Worm (Caenorhabditis elegans): Measurements from ENCODE around the gene E01G6.1.

DNA sequence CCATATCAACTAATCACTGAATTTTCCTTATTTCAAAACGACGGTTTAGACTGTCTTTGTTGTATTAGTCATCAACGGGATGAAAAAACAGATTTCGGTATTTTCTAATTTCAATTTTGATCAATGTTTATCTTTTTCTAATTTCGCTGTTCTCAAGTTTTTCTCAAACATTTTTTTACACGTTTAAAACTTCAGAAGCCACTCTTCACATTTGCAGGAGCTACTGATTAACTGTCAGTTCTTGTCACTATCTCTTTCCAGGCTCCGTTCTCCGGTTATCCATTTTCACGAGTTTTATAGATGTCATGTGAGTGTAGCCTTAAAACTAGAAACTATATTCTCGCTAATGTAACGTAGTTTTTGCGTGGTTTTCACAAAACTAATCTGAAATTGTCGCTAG is 29.9 kb downstream of the E01G6.1 start, which contains the start of gene C04B4.4:
- no peak for TF ChIP-seq ceh-40 (GFP tag; IDR thresholded peaks at IDR 0.05)
- no peak for TF ChIP-seq C17E4.6 (GFP tag; IDR thresholded peaks at IDR 0.05)
- no peak for TF ChIP-seq nfya-1 (tag; optimal IDR thresholded peaks at IDR 0.05; ENCODE audit: borderline replicate concordance, insufficient read depth)
- no peak for TF ChIP-seq snpc-4 (GFP tag; optimal IDR thresholded peaks at IDR 0.05)
- TF ChIP-seq snpc-4 (tag; optimal IDR thresholded peaks at IDR 0.05) = no peak
- no peak for TF ChIP-seq unc-62 (GFP tag; optimal IDR thresholded peaks at IDR 0.05)
- no peak for TF ChIP-seq atf-7 (tag; optimal IDR thresholded peaks at IDR 0.05)
- TF ChIP-seq Y95B8A.8 (GFP tag; IDR thresholded peaks at IDR 0.05) = no peak
